Worm (Caenorhabditis elegans): ENCODE results near the gene Y52E8A.2.
A peak's percentile ranks its signal among the peaks of the same experiment; 100 is the strongest.

The Y52E8A.2 gene

ce11 chrII:4312115-4312514 is 8.5 kb upstream of the Y52E8A.2 start, which contains the start of gene plep-1:
Gene plep-1, minus strand, starts transcription at chrII:4312215.
- TF ChIP-seq dve-1 (tag; optimal IDR thresholded peaks at IDR 0.05) (peak; percentile 40), ttx-3 (tag; optimal IDR thresholded peaks at IDR 0.05) (no peak), T23F11.4 (GFP tag; optimal IDR thresholded peaks at IDR 0.05) (no peak)

ce11 chrII:4316011-4316410 is 4.6 kb upstream of the Y52E8A.2 start, which contains the start of gene srw-40:
Gene srw-40, minus strand, starts transcription at chrII:4316111.
- TF ChIP-seq pax-1 (tag; optimal IDR thresholded peaks at IDR 0.05) (no peak), hlh-30 (tag; optimal IDR thresholded peaks at IDR 0.05; ENCODE audit: insufficient read depth) (no peak), fkh-6 (tag; optimal IDR thresholded peaks at IDR 0.05) (no peak), lim-6 (tag; optimal IDR thresholded peaks at IDR 0.05) (no peak), elt-2 (tag; optimal IDR thresholded peaks at IDR 0.05) (no peak)

- TF ChIP-seq ceh-34 (tag; optimal IDR thresholded peaks at IDR 0.05) = no peak
- no peak for TF ChIP-seq ceh-24 (tag; optimal IDR thresholded peaks at IDR 0.05)
- TF ChIP-seq odd-2 (tag; optimal IDR thresholded peaks at IDR 0.05) = no peak
- no peak for TF ChIP-seq tbx-7 (tag; optimal IDR thresholded peaks at IDR 0.05)
- no peak for TF ChIP-seq K09A11.1 (tag; optimal IDR thresholded peaks at IDR 0.05; ENCODE audit: insufficient read depth)
- no peak for TF ChIP-seq elt-4 (tag; optimal IDR thresholded peaks at IDR 0.05)
- no peak for TF ChIP-seq ztf-16 (tag; optimal IDR thresholded peaks at IDR 0.05)
- no peak for TF ChIP-seq ceh-2 (tag; optimal IDR thresholded peaks at IDR 0.05)
- TF ChIP-seq elt-2 (tag; optimal IDR thresholded peaks at IDR 0.05) = no peak
- no peak for TF ChIP-seq dmd-4 (tag; optimal IDR thresholded peaks at IDR 0.05; ENCODE audit: borderline replicate concordance)
- no peak for TF ChIP-seq nhr-11 (tag; optimal IDR thresholded peaks at IDR 0.05)
- TF ChIP-seq fkh-6 (tag; optimal IDR thresholded peaks at IDR 0.05) = no peak
- no peak for TF ChIP-seq F13H6.1 (tag; optimal IDR thresholded peaks at IDR 0.05)
- TF ChIP-seq unc-55 (GFP tag; optimal IDR thresholded peaks at IDR 0.05) = no peak
Measured at ce11 chrII:4319537-4320019, 1.1 kb upstream of the Y52E8A.2 start, which contains the start of gene Y52E8A.6. Gene Y52E8A.6, minus strand, starts transcription at chrII:4319969.

ce11 chrII:4321766-4322165 is 1.1 kb downstream of the Y52E8A.2 start, which contains the start of gene Y52E8A.1:
Gene Y52E8A.1, plus strand, starts transcription at chrII:4322066.
- no peak for TF ChIP-seq ceh-14 (tag; optimal IDR thresholded peaks at IDR 0.05)

- TF ChIP-seq pag-3 (tag; optimal IDR thresholded peaks at IDR 0.05; ENCODE audit: borderline replicate concordance) (no peak), unc-42 (tag; optimal IDR thresholded peaks at IDR 0.05) (peak; percentile 25)
Measured at ce11 chrII:4322871-4323270, 2.2 kb downstream of the Y52E8A.2 start, which contains the start of gene H20J04.6. Gene H20J04.6, plus strand, starts transcription at chrII:4323256.

- TF ChIP-seq sox-2 (GFP tag; IDR thresholded peaks at IDR 0.05) = no peak
Measured at ce11 chrII:4324061-4324460, 3.4 kb downstream of the Y52E8A.2 start, which contains the start of gene mog-2. Gene mog-2, plus strand, starts transcription at chrII:4324361.

ce11 chrII:4326420-4326819 is 5.8 kb downstream of the Y52E8A.2 start, which contains the start of gene pfd-2:
Gene pfd-2, plus strand, starts transcription at chrII:4326720.
- no peak for TF ChIP-seq che-1 (tag; optimal IDR thresholded peaks at IDR 0.05)
- TF ChIP-seq elt-4 (tag; optimal IDR thresholded peaks at IDR 0.05) = no peak
- no peak for TF ChIP-seq hlh-30 (tag; optimal IDR thresholded peaks at IDR 0.05; ENCODE audit: insufficient read depth)
- TF ChIP-seq ref-2 (tag; optimal IDR thresholded peaks at IDR 0.05) = no peak
- TF ChIP-seq madf-2 (tag; optimal IDR thresholded peaks at IDR 0.05) = no peak
- TF ChIP-seq pha-2 (tag; optimal IDR thresholded peaks at IDR 0.05) = no peak
- no peak for TF ChIP-seq eyg-1 (tag; optimal IDR thresholded peaks at IDR 0.05)
- no peak for TF ChIP-seq ceh-2 (tag; optimal IDR thresholded peaks at IDR 0.05)
- TF ChIP-seq ama-1 (optimal IDR thresholded peaks at IDR 0.05) = no peak
- no peak for TF ChIP-seq sox-4 (tag; optimal IDR thresholded peaks at IDR 0.05)
- TF ChIP-seq hlh-13 (GFP tag; optimal IDR thresholded peaks at IDR 0.05) = no peak
- no peak for TF ChIP-seq dmd-4 (tag; optimal IDR thresholded peaks at IDR 0.05; ENCODE audit: borderline replicate concordance)
- TF ChIP-seq ceh-48 (tag; optimal IDR thresholded peaks at IDR 0.05) = no peak
- TF ChIP-seq sox-2 (GFP tag; IDR thresholded peaks at IDR 0.05) = no peak
- TF ChIP-seq F13H6.1 (tag; optimal IDR thresholded peaks at IDR 0.05) = no peak
- TF ChIP-seq ceh-34 (tag; optimal IDR thresholded peaks at IDR 0.05) = no peak
- no peak for TF ChIP-seq unc-55 (GFP tag; optimal IDR thresholded peaks at IDR 0.05)
- TF ChIP-seq pat-9 (tag; optimal IDR thresholded peaks at IDR 0.05) = no peak

All from whole organism, late embryonic.